Fruit fly (Drosophila melanogaster) whole organism, embryonic: ENCODE data around the gene Cpsf5.

Experiments used
- CG10147 ChIP-seq: fragments of 200-800 bp; sonication (Bioruptor generic); optimal IDR thresholded peaks from 2 replicates; lab custom pipeline; 2019; ENCODE audit warnings: missing biosample characterization, mild to moderate bottlenecking, missing genetic modification characterization, moderate library complexity
- CG11398 ChIP-seq: fragments of 200-800 bp; sonication (Bioruptor generic); optimal IDR thresholded peaks from 2 replicates; lab custom pipeline; 2016; ENCODE audit warnings: missing biosample characterization, missing genetic modification characterization
- CG11723 ChIP-seq: fragments of 200-800 bp; sonication (Bioruptor generic); optimal IDR thresholded peaks from 2 replicates; lab custom pipeline; 2017; ENCODE audit warnings: missing biosample characterization, mild to moderate bottlenecking, missing genetic modification characterization
- CG12299 ChIP-seq: fragments of 200-800 bp; sonication (Bioruptor generic); optimal IDR thresholded peaks from 2 replicates; lab custom pipeline; 2018; ENCODE audit warnings: missing biosample characterization, mild to moderate bottlenecking, missing genetic modification characterization
- CG14441 ChIP-seq: fragments of 200-800 bp; sonication (Bioruptor generic); IDR thresholded peaks from 2 replicates; pipeline ENCODE4 v1.3.6; 2022; ENCODE audit warnings: missing biosample characterization, missing genetic modification characterization
- CG1602 ChIP-seq: fragments of 200-800 bp; sonication (Bioruptor generic); optimal IDR thresholded peaks from 3 replicates; lab custom pipeline; 2016; ENCODE audit warnings: missing biosample characterization, missing genetic modification characterization
- CG16815 ChIP-seq: fragments of 200-800 bp; sonication (Bioruptor generic); optimal IDR thresholded peaks from 3 replicates; lab custom pipeline; 2017; ENCODE audit warnings: missing biosample characterization, mild to moderate bottlenecking, missing genetic modification characterization
- CG30020 ChIP-seq: fragments of 200-800 bp; optimal IDR thresholded peaks from 2 replicates; lab custom pipeline; 2019; ENCODE audit warnings: missing biosample characterization, mild to moderate bottlenecking, missing genetic modification characterization, moderate library complexity
- CG30403 ChIP-seq: fragments of 200-800 bp; sonication (Bioruptor generic); optimal IDR thresholded peaks from 3 replicates; lab custom pipeline; 2016; ENCODE audit warnings: missing biosample characterization, missing genetic modification characterization
- CG30431 ChIP-seq: fragments of 200-800 bp; sonication (Bioruptor generic); optimal IDR thresholded peaks from 2 replicates; lab custom pipeline; 2017; ENCODE audit warnings: missing biosample characterization, missing genetic modification characterization
- CG32767 ChIP-seq: fragments of 200-800 bp; sonication (Bioruptor generic); IDR thresholded peaks from 2 replicates; pipeline ENCODE4 v1.3.6; 2022; ENCODE audit warnings: missing biosample characterization, missing genetic modification characterization
- CG34422 ChIP-seq: fragments of 200-800 bp; sonication (Bioruptor generic); IDR thresholded peaks from 3 replicates; pipeline ENCODE4 v1.3.6; 2022; ENCODE audit warnings: missing biosample characterization, missing genetic modification characterization
- CG3847 ChIP-seq: fragments of 200-800 bp; sonication (Bioruptor generic); IDR thresholded peaks from 2 replicates; pipeline ENCODE4 v1.3.6; 2022; ENCODE audit warnings: missing biosample characterization, missing genetic modification characterization
- CG4328 ChIP-seq: fragments of 200-800 bp; sonication (Bioruptor generic); optimal IDR thresholded peaks from 3 replicates; lab custom pipeline; 2017; ENCODE audit warnings: missing biosample characterization, missing genetic modification reagents, missing genetic modification characterization
- CG4360 ChIP-seq: fragments of 200-800 bp; sonication (Bioruptor generic); IDR thresholded peaks from 2 replicates; pipeline ENCODE4 v1.3.6; 2022; ENCODE audit warnings: missing biosample characterization, missing genetic modification characterization
- CG6175 ChIP-seq: fragments of 200-800 bp; sonication (Bioruptor generic); IDR thresholded peaks from 3 replicates; pipeline ENCODE4 v1.3.6; 2022; ENCODE audit warnings: missing biosample characterization, missing genetic modification characterization
- CG6254 ChIP-seq: fragments of 200-800 bp; sonication (Bioruptor generic); optimal IDR thresholded peaks from 3 replicates; lab custom pipeline; 2017; ENCODE audit warnings: mild to moderate bottlenecking, missing biosample characterization, missing genetic modification reagents, missing genetic modification characterization
- CG6765 ChIP-seq: fragments of 200-800 bp; sonication (Bioruptor generic); optimal IDR thresholded peaks from 3 replicates; lab custom pipeline; 2017; ENCODE audit warnings: missing biosample characterization, mild to moderate bottlenecking, missing genetic modification characterization
- CG8388 ChIP-seq: fragments of 200-800 bp; sonication (Bioruptor generic); optimal IDR thresholded peaks from 2 replicates; lab custom pipeline; 2019; ENCODE audit warnings: missing biosample characterization, mild to moderate bottlenecking, missing genetic modification characterization, moderate library complexity
- CG9437 ChIP-seq: fragments of 200-800 bp; sonication (Bioruptor generic); optimal IDR thresholded peaks from 2 replicates; lab custom pipeline; 2018; ENCODE audit warnings: missing biosample characterization, mild to moderate bottlenecking, missing genetic modification characterization
- CG9797 ChIP-seq: fragments of 200-800 bp; sonication (Bioruptor generic); optimal IDR thresholded peaks from 3 replicates; lab custom pipeline; 2018; ENCODE audit warnings: missing biosample characterization, mild to moderate bottlenecking, missing genetic modification characterization
- D19B ChIP-seq: fragments of 200-800 bp; sonication (Bioruptor generic); optimal IDR thresholded peaks from 2 replicates; lab custom pipeline; 2017; ENCODE audit warnings: missing biosample characterization, mild to moderate bottlenecking, missing genetic modification characterization
- Hand ChIP-seq: fragments of 200-800 bp; sonication (Bioruptor generic); optimal IDR thresholded peaks from 2 replicates; lab custom pipeline; 2017; ENCODE audit warnings: mild to moderate bottlenecking, missing biosample characterization, missing genetic modification reagents, missing genetic modification characterization
- Lpt ChIP-seq: fragments of >200 bp; optimal IDR thresholded peaks from 2 replicates; lab custom pipeline; 2018; ENCODE audit warnings: missing biosample characterization, missing genetic modification characterization
- Pdp1 ChIP-seq, 2 experiments: fragments of 200-800 bp; sonication (Bioruptor generic); optimal IDR thresholded peaks; 3 replicates each; lab custom pipeline; 2016; ENCODE audit warnings: missing biosample characterization in 2 of 2, missing genetic modification characterization in 2 of 2, mild to moderate bottlenecking in 1 of 2, moderate library complexity in 1 of 2
- Side ChIP-seq: fragments of 200-800 bp; sonication (Bioruptor generic); optimal IDR thresholded peaks from 2 replicates; lab custom pipeline; 2016; ENCODE audit warnings: missing biosample characterization, missing genetic modification characterization
- Vsx1 ChIP-seq: fragments of 200-800 bp; sonication (Bioruptor generic); optimal IDR thresholded peaks from 2 replicates; lab custom pipeline; 2017; ENCODE audit warnings: missing biosample characterization, mild to moderate bottlenecking, missing genetic modification characterization, missing genetic modification reagents
- ac ChIP-seq: fragments of 200-800 bp; sonication (Bioruptor generic); optimal IDR thresholded peaks from 3 replicates; lab custom pipeline; 2017; ENCODE audit warnings: missing biosample characterization, mild to moderate bottlenecking, missing genetic modification characterization
- bbx ChIP-seq: fragments of 200-800 bp; sonication (Bioruptor generic); IDR thresholded peaks from 2 replicates; pipeline ENCODE4 v1.3.6; 2022; ENCODE audit warnings: missing biosample characterization, missing genetic modification characterization; ENCODE audit not compliant: partially characterized antibody
- br ChIP-seq: fragments of >200 bp; optimal IDR thresholded peaks from 2 replicates; lab custom pipeline; 2017
- cato ChIP-seq: fragments of 200-800 bp; sonication (Bioruptor generic); optimal IDR thresholded peaks from 2 replicates; lab custom pipeline; 2016; ENCODE audit warnings: missing biosample characterization, missing genetic modification characterization, borderline replicate concordance
- caup ChIP-seq: fragments of 200-800 bp; sonication (Bioruptor generic); optimal IDR thresholded peaks from 3 replicates; lab custom pipeline; 2017; ENCODE audit warnings: missing biosample characterization, mild to moderate bottlenecking, missing genetic modification characterization, moderate library complexity; ENCODE audit not compliant: severe bottlenecking
- crol ChIP-seq: fragments of 200-800 bp; sonication (Bioruptor generic); IDR thresholded peaks from 2 replicates; pipeline ENCODE4 v1.3.6; 2022; ENCODE audit warnings: missing biosample characterization, missing genetic modification characterization
- dmrt11E ChIP-seq: fragments of 200-800 bp; sonication (Bioruptor generic); optimal IDR thresholded peaks from 3 replicates; lab custom pipeline; 2018; ENCODE audit warnings: missing biosample characterization, mild to moderate bottlenecking, missing genetic modification characterization, moderate library complexity
- dmrt99B ChIP-seq: fragments of 200-800 bp; sonication (Bioruptor generic); optimal IDR thresholded peaks from 2 replicates; lab custom pipeline; 2018; ENCODE audit warnings: missing biosample characterization, mild to moderate bottlenecking, missing genetic modification characterization, moderate library complexity
- eve ChIP-seq, 2 experiments: fragments of >200 bp; optimal IDR thresholded peaks; 2 replicates each; lab custom pipeline; 2017; ENCODE audit warnings: missing biosample characterization in 2 of 2, missing genetic modification characterization in 2 of 2
- ewg ChIP-seq: fragments of 200-800 bp; sonication (Bioruptor generic); optimal IDR thresholded peaks from 3 replicates; lab custom pipeline; 2017; ENCODE audit warnings: mild to moderate bottlenecking, missing biosample characterization, missing genetic modification reagents, missing genetic modification characterization
- fd102C ChIP-seq: fragments of 200-800 bp; sonication (Bioruptor generic); optimal IDR thresholded peaks from 2 replicates; lab custom pipeline; 2018; ENCODE audit warnings: missing biosample characterization, mild to moderate bottlenecking, missing genetic modification characterization, moderate library complexity
- fd64A ChIP-seq: fragments of 200-800 bp; sonication (Bioruptor generic); optimal IDR thresholded peaks from 3 replicates; lab custom pipeline; 2018; ENCODE audit warnings: missing biosample characterization, mild to moderate bottlenecking, missing genetic modification characterization
- hkb ChIP-seq, 2 experiments: fragments of 200-800 bp in 1 of 2; fragments of >200 bp in 1 of 2; sonication (Bioruptor generic) in 1 of 2; IDR thresholded peaks in 1 of 2; optimal IDR thresholded peaks in 1 of 2; 2 replicates each; pipeline versions ENCODE4 v1.3.6 to Lab custom; 2017 to 2022; ENCODE audit warnings: missing biosample characterization in 1 of 2, missing genetic modification characterization in 1 of 2
- klu ChIP-seq: fragments of 200-800 bp; sonication (Bioruptor generic); IDR thresholded peaks from 2 replicates; pipeline ENCODE4 v1.3.6; 2022; ENCODE audit warnings: missing biosample characterization, missing genetic modification characterization
- mam ChIP-seq: fragments of 200-800 bp; sonication (Bioruptor generic); optimal IDR thresholded peaks from 3 replicates; lab custom pipeline; 2016; ENCODE audit warnings: missing biosample characterization, missing genetic modification characterization
- nerfin-2 ChIP-seq: fragments of 200-800 bp; sonication (Bioruptor generic); IDR thresholded peaks from 2 replicates; pipeline ENCODE4 v1.3.6; 2022; ENCODE audit warnings: missing biosample characterization, missing genetic modification characterization; ENCODE audit not compliant: partially characterized antibody
- otp ChIP-seq: fragments of 200-800 bp; sonication (Bioruptor generic); IDR thresholded peaks from 3 replicates; pipeline ENCODE4, ENCODE4 v1.3.6; 2022; ENCODE audit warnings: missing biosample characterization, missing genetic modification characterization
- pita ChIP-seq: fragments of 200-800 bp; sonication (Bioruptor generic); optimal IDR thresholded peaks from 2 replicates; lab custom pipeline; 2017; ENCODE audit warnings: missing biosample characterization, mild to moderate bottlenecking, missing genetic modification characterization
- row ChIP-seq: fragments of 200-800 bp; sonication (Bioruptor generic); IDR thresholded peaks from 3 replicates; pipeline ENCODE4 v1.3.6; 2022; ENCODE audit warnings: missing biosample characterization, missing genetic modification characterization
- sisA ChIP-seq: fragments of 200-800 bp; sonication (Bioruptor generic); IDR thresholded peaks from 2 replicates; pipeline ENCODE4 v1.3.6; 2022; ENCODE audit warnings: missing biosample characterization, missing genetic modification characterization
- stwl ChIP-seq: fragments of 200-800 bp; sonication (Bioruptor generic); optimal IDR thresholded peaks from 3 replicates; lab custom pipeline; 2018; ENCODE audit warnings: missing biosample characterization, mild to moderate bottlenecking, missing genetic modification characterization, moderate library complexity
- tx ChIP-seq: fragments of 200-800 bp; sonication (Bioruptor generic); optimal IDR thresholded peaks from 2 replicates; lab custom pipeline; 2016; ENCODE audit warnings: missing biosample characterization, missing genetic modification characterization
- yki ChIP-seq: fragments of >200 bp; optimal IDR thresholded peaks from 3 replicates; lab custom pipeline; 2018

The Cpsf5 gene

DNA sequence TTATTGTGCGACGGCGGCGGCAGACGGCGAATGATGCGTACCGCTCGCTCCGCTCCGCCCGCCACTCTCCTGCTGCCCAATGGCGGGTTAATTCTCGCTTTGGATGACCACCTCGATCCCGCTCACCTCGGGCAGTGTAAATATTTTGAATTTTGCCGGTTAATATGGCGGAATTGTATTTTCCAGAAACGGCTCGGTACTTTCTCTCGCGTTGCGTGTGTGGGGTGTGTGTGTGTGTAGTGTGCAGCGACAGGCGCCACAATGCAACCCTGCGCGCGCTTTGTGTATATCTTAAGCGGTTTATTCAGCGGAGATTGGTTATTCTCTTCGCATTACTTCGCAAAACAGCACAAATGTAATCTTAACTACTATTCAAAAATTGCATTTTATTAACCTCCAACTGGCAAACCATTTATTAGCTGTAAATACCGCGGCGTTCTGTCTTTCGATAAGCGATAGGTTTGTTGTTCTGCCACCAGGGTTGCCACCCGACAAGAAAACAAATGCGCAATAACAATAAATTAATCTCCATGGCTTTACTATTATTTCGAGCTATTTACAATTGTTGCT is 45.1 kb downstream of the Cpsf5 start, which contains the start of the genes phol and CG3552 (continued):
- TF ChIP-seq otp (GFP tag; lab: Robert Waterston, UW) (no peak), dmrt99B (no peak), CG4360 (GFP tag; lab: Robert Waterston, UW) (no peak), yki (lab: Kevin White, UChicago) (no peak), CG16815 (GFP tag; lab: Kevin White, UChicago) (no peak), ewg (GFP tag; lab: Kevin White, UChicago) (peak; percentile 66), Hand (GFP tag; lab: Kevin White, UChicago) (peak; percentile 6), D19B (GFP tag; lab: Kevin White, UChicago) (no peak), fd102C (GFP tag; lab: Kevin White, UChicago) (no peak), CG32767 (GFP tag; lab: Robert Waterston, UW) (peak; percentile 78), dmrt11E (tag; lab: Kevin White, UChicago) (no peak), ac (no peak), CG3847 (GFP tag; lab: Robert Waterston, UW) (no peak), crol (GFP tag; lab: Robert Waterston, UW) (peak; percentile 25; the same call in 1 of the 2 replicates), eve (GFP tag; optimal IDR thresholded peaks at IDR 0.05; lab: Kevin White, UChicago) (no peak), row (peak; percentile 35; the same call in 1 of the 3 replicates), CG9797 (GFP tag; lab: Kevin White, UChicago) (peak; percentile 44), Lpt (GFP tag; lab: Kevin White, UChicago) (no peak), CG6765 (GFP tag; lab: Kevin White, UChicago) (no peak), CG6254 (GFP tag; lab: Kevin White, UChicago) (no peak), CG9437 (GFP tag; lab: Kevin White, UChicago) (peak; percentile 29), fd64A (GFP tag; lab: Kevin White, UChicago) (no peak), br (no peak), stwl (peak; percentile 64), Pdp1 (GFP tag; optimal IDR thresholded peaks at IDR 0.05; lab: Kevin White, UChicago) (peak in 1 of 2 experiments; percentile 31), cato (no peak), CG8388 (GFP tag; lab: Kevin White, UChicago) (no peak), CG11723 (GFP tag; lab: Kevin White, UChicago) (no peak), sisA (GFP tag; lab: Robert Waterston, UW) (no peak), CG30431 (no peak), mam (GFP tag; lab: Kevin White, UChicago) (peak; percentile 13), pita (GFP tag; lab: Kevin White, UChicago) (no peak), Vsx1 (no peak), CG14441 (GFP tag; lab: Robert Waterston, UW) (no peak), caup (GFP tag; lab: Kevin White, UChicago) (no peak), CG12299 (tag; lab: Kevin White, UChicago) (no peak), Side (GFP tag; lab: Kevin White, UChicago) (no peak), CG34422 (GFP tag; lab: Robert Waterston, UW) (peak; percentile 81), klu (GFP tag; lab: Robert Waterston, UW) (no peak), CG4328 (GFP tag; lab: Kevin White, UChicago) (no peak), tx (GFP tag; lab: Kevin White, UChicago) (no peak), CG6175 (no peak), CG30403 (GFP tag; lab: Kevin White, UChicago) (peak; percentile 8), nerfin-2 (GFP tag; lab: Robert Waterston, UW) (no peak), bbx (GFP tag; lab: Robert Waterston, UW) (0 out of 2 replicates have a peak, but pooled peaks have one; percentile 27), CG30020 (tag; lab: Kevin White, UChicago) (peak; percentile 59), CG1602 (GFP tag; lab: Kevin White, UChicago) (no peak), hkb (optimal IDR thresholded peaks at IDR 0.05; lab: Kevin White, UChicago) (peak; percentile 3), hkb (GFP tag; IDR thresholded peaks at IDR 0.05; lab: Robert Waterston, UW) (no peak), CG10147 (GFP tag; lab: Kevin White, UChicago) (no peak), CG11398 (GFP tag; lab: Kevin White, UChicago) (no peak)
